Worm (Caenorhabditis elegans) whole organism, young adult: Measurements from ENCODE around the gene C02B4.3.
"Not testable (repeated sequence)": the region's sequence is repeated elsewhere in the genome, so short reads cannot be mapped to it uniquely, and the experiment has no call there.

ENCODE experiments used
- egrh-3 ChIP-seq: fragments of 200-800 bp; sonication (Bioruptor generic); IDR thresholded peaks from 2 replicates; pipeline ENCODE4 v1.3.6; 2022; ENCODE audit warnings: missing genetic modification reagents, missing genetic modification characterization, missing compliant biosample characterization
- lin-26 ChIP-seq: fragments of 200-800 bp; sonication (Bioruptor generic); IDR thresholded peaks from 2 replicates; pipeline ENCODE4 v1.3.6; 2022; ENCODE audit warnings: missing genetic modification reagents, missing genetic modification characterization, missing compliant biosample characterization
- sdz-38 ChIP-seq: sonication (generic microtip); optimal IDR thresholded peaks from 2 replicates; lab custom pipeline; 2016; ENCODE audit warnings: missing genotype, missing genetic modification characterization, missing compliant biosample characterization
- snpc-1.1 ChIP-seq: sonication (generic microtip); optimal IDR thresholded peaks from 2 replicates; lab custom pipeline; 2017; ENCODE audit warnings: missing genetic modification characterization, mild to moderate bottlenecking, missing compliant biosample characterization, antibody characterized with exemption, moderate library complexity, missing genotype, missing genetic modification reagents; ENCODE audit not compliant: insufficient read depth
- tbx-9 ChIP-seq: sonication (generic microtip); optimal IDR thresholded peaks from 2 replicates; lab custom pipeline; 2016; ENCODE audit warnings: borderline replicate concordance, missing genetic modification characterization, inconsistent platforms, missing compliant biosample characterization
- unc-130 ChIP-seq: sonication (generic microtip); optimal IDR thresholded peaks from 2 replicates; lab custom pipeline; 2016; ENCODE audit warnings: missing genetic modification reagents, missing genetic modification characterization, missing compliant biosample characterization

ce11 chrX:12613451-12613850 lies 46.2 kb downstream of the C02B4.3 start, which contains the start of gene R09A8.1:
- TF ChIP-seq tbx-9 (tag; lab: Kevin White, UChicago); snpc-1.1 (tag; lab: Kevin White, UChicago); sdz-38 (tag; lab: Kevin White, UChicago); unc-130 (GFP tag; lab: Kevin White, UChicago); egrh-3 (GFP tag; lab: Robert Waterston, UW); lin-26 (GFP tag; lab: Robert Waterston, UW): not testable (repeated sequence)
